Fruit fly (Drosophila melanogaster) whole organism, embryonic: Measurements from ENCODE around the gene CG9044.

Source experiments
- Bgb ChIP-seq: fragments of 200-800 bp; sonication (Bioruptor generic); IDR thresholded peaks from 2 replicates; pipeline ENCODE4 v1.3.6; 2022; ENCODE audit warnings: missing biosample characterization, missing genetic modification characterization; ENCODE audit not compliant: partially characterized antibody
- CG10431 ChIP-seq: fragments of 200-800 bp; sonication (Bioruptor generic); optimal IDR thresholded peaks from 3 replicates; lab custom pipeline; 2018; ENCODE audit warnings: missing biosample characterization, mild to moderate bottlenecking, missing genetic modification characterization
- CG11093 ChIP-seq: fragments of 200-800 bp; sonication (Bioruptor generic); IDR thresholded peaks from 3 replicates; pipeline ENCODE4 v1.3.6; 2022; ENCODE audit warnings: missing biosample characterization, missing genetic modification characterization
- CG13296 ChIP-seq: fragments of 200-800 bp; sonication (Bioruptor generic); optimal IDR thresholded peaks from 3 replicates; lab custom pipeline; 2018; ENCODE audit warnings: missing biosample characterization, mild to moderate bottlenecking, missing genetic modification characterization
- CG13775 ChIP-seq: fragments of 200-800 bp; sonication (Bioruptor generic); optimal IDR thresholded peaks from 3 replicates; lab custom pipeline; 2017; ENCODE audit warnings: missing biosample characterization, mild to moderate bottlenecking, missing genetic modification characterization
- CG14441 ChIP-seq: fragments of 200-800 bp; sonication (Bioruptor generic); IDR thresholded peaks from 2 replicates; pipeline ENCODE4 v1.3.6; 2022; ENCODE audit warnings: missing biosample characterization, missing genetic modification characterization
- CG14667 ChIP-seq: fragments of 200-800 bp; sonication (Bioruptor generic); IDR thresholded peaks from 2 replicates; pipeline ENCODE4 v1.3.6; 2022; ENCODE audit warnings: missing biosample characterization, missing genetic modification characterization
- CG1603 ChIP-seq: fragments of 200-800 bp; sonication (Bioruptor generic); optimal IDR thresholded peaks from 2 replicates; lab custom pipeline; 2019; ENCODE audit warnings: missing biosample characterization, mild to moderate bottlenecking, missing genetic modification characterization, moderate library complexity
- CG16813 ChIP-seq: fragments of 200-800 bp; sonication (Bioruptor generic); IDR thresholded peaks from 3 replicates; pipeline ENCODE4 v1.3.6; 2022; ENCODE audit warnings: missing biosample characterization, missing genetic modification characterization; ENCODE audit not compliant: partially characterized antibody
- CG17186 ChIP-seq: fragments of 200-800 bp; sonication (Bioruptor generic); optimal IDR thresholded peaks from 3 replicates; lab custom pipeline; 2017; ENCODE audit warnings: missing biosample characterization, missing genetic modification reagents, missing genetic modification characterization
- CG18011 ChIP-seq: fragments of 200-800 bp; sonication (Bioruptor generic); optimal IDR thresholded peaks from 2 replicates; lab custom pipeline; 2017; ENCODE audit warnings: missing biosample characterization, missing genetic modification characterization, mild to moderate bottlenecking, moderate library complexity, missing genotype
- CG18764 ChIP-seq: fragments of 200-800 bp; sonication (Bioruptor generic); optimal IDR thresholded peaks from 3 replicates; lab custom pipeline; 2016; ENCODE audit warnings: missing biosample characterization, missing genetic modification characterization
- CG3163 ChIP-seq: fragments of 200-800 bp; sonication (Bioruptor generic); optimal IDR thresholded peaks from 3 replicates; lab custom pipeline; 2016; ENCODE audit warnings: missing biosample characterization, missing genetic modification characterization
- CG3281 ChIP-seq: fragments of 200-800 bp; sonication (Bioruptor generic); optimal IDR thresholded peaks from 3 replicates; lab custom pipeline; 2017; ENCODE audit warnings: missing biosample characterization, mild to moderate bottlenecking, missing genetic modification characterization
- CG4404 ChIP-seq: fragments of 200-800 bp; sonication (Bioruptor generic); IDR thresholded peaks from 2 replicates; pipeline ENCODE4 v1.3.6; 2022; ENCODE audit warnings: missing biosample characterization, missing genetic modification characterization
- CG6791 ChIP-seq: fragments of 200-800 bp; sonication (Bioruptor generic); IDR thresholded peaks from 3 replicates; pipeline ENCODE4 v1.3.6; 2022; ENCODE audit warnings: missing biosample characterization, missing genetic modification characterization; ENCODE audit not compliant: partially characterized antibody
- CG7745 ChIP-seq: fragments of 200-800 bp; sonication (Bioruptor generic); optimal IDR thresholded peaks from 2 replicates; lab custom pipeline; 2018; ENCODE audit warnings: missing biosample characterization, mild to moderate bottlenecking, missing genetic modification characterization, moderate library complexity
- CG8089 ChIP-seq: fragments of 200-800 bp; sonication (Bioruptor generic); optimal IDR thresholded peaks from 3 replicates; lab custom pipeline; 2016; ENCODE audit warnings: missing biosample characterization, missing genetic modification characterization
- CG8359 ChIP-seq: fragments of 200-800 bp; sonication (Bioruptor generic); optimal IDR thresholded peaks from 2 replicates; lab custom pipeline; 2017; ENCODE audit warnings: missing biosample characterization, mild to moderate bottlenecking, missing genetic modification characterization, borderline replicate concordance
- CG9727 ChIP-seq: fragments of 200-800 bp; sonication (Bioruptor generic); optimal IDR thresholded peaks from 3 replicates; lab custom pipeline; 2017; ENCODE audit warnings: missing biosample characterization, mild to moderate bottlenecking, missing genetic modification characterization
- CG9817 ChIP-seq: fragments of 200-800 bp; sonication (Bioruptor generic); optimal IDR thresholded peaks from 2 replicates; lab custom pipeline; 2018; ENCODE audit warnings: missing biosample characterization, mild to moderate bottlenecking, missing genetic modification characterization, moderate library complexity
- Dip3 ChIP-seq: fragments of 200-800 bp; sonication (Bioruptor generic); optimal IDR thresholded peaks from 3 replicates; lab custom pipeline; 2016; ENCODE audit warnings: missing biosample characterization, missing genetic modification characterization
- Dll ChIP-seq: fragments of 200-800 bp; sonication (Bioruptor generic); IDR thresholded peaks from 4 replicates; pipeline ENCODE4 v1.3.6; 2022; ENCODE audit warnings: missing biosample characterization, missing genetic modification characterization; ENCODE audit not compliant: partially characterized antibody
- GATAe ChIP-seq: fragments of 200-800 bp; sonication (Bioruptor generic); conservative IDR thresholded peaks from 2 replicates; pipeline ENCODE4 v1.3.6; 2022; ENCODE audit warnings: missing biosample characterization, missing genetic modification characterization
- Hey ChIP-seq: fragments of 200-800 bp; sonication (Bioruptor generic); optimal IDR thresholded peaks from 3 replicates; lab custom pipeline; 2018; ENCODE audit warnings: missing biosample characterization, mild to moderate bottlenecking, missing genetic modification characterization
- HmgZ ChIP-seq: fragments of 200-800 bp; sonication (Bioruptor generic); optimal IDR thresholded peaks from 2 replicates; lab custom pipeline; 2018; ENCODE audit warnings: missing biosample characterization, mild to moderate bottlenecking, missing genetic modification characterization
- Lim3 ChIP-seq: fragments of 200-800 bp; sonication (Bioruptor generic); IDR thresholded peaks from 2 replicates; pipeline ENCODE4 v1.3.6; 2022; ENCODE audit warnings: missing biosample characterization, missing genetic modification characterization
- Med ChIP-seq: fragments of 200-800 bp; sonication (Bioruptor generic); peaks from one replicate; lab custom pipeline; 2016; ENCODE audit warnings: missing biosample characterization, missing genetic modification characterization, mild to moderate bottlenecking, inconsistent platforms, moderate library complexity
- ato ChIP-seq: fragments of 200-800 bp; sonication (Bioruptor generic); IDR thresholded peaks from 2 replicates; pipeline ENCODE4 v1.3.6; 2022; ENCODE audit warnings: missing biosample characterization, missing genetic modification characterization; ENCODE audit not compliant: partially characterized antibody
- az2 ChIP-seq: fragments of 200-800 bp; sonication (Bioruptor generic); optimal IDR thresholded peaks from 3 replicates; lab custom pipeline; 2016; ENCODE audit warnings: missing biosample characterization, missing genetic modification characterization
- bowl ChIP-seq: fragments of 200-800 bp; sonication (Bioruptor generic); IDR thresholded peaks from 2 replicates; pipeline ENCODE4 v1.3.6; 2022; ENCODE audit warnings: missing biosample characterization, missing genetic modification characterization
- bsh ChIP-seq, 2 experiments: fragments of 200-800 bp; sonication (Bioruptor generic); optimal IDR thresholded peaks; 2 replicates each; lab custom pipeline; 2017 to 2018; ENCODE audit warnings: mild to moderate bottlenecking in 2 of 2, missing biosample characterization in 2 of 2, missing genetic modification characterization in 2 of 2, moderate library complexity in 1 of 2
- dan ChIP-seq: fragments of 200-800 bp; sonication (Bioruptor generic); IDR thresholded peaks from 2 replicates; pipeline ENCODE4 v1.3.6; 2022; ENCODE audit warnings: missing biosample characterization, missing genetic modification characterization
- dpn ChIP-seq, 2 experiments: fragments of 200-800 bp; sonication (Bioruptor generic); optimal IDR thresholded peaks; 3 replicates each; lab custom pipeline; 2016; ENCODE audit warnings: missing biosample characterization in 2 of 2, missing genetic modification characterization in 2 of 2
- fd3F ChIP-seq: fragments of 200-800 bp; sonication (Bioruptor generic); optimal IDR thresholded peaks from 2 replicates; lab custom pipeline; 2018; ENCODE audit warnings: missing biosample characterization, mild to moderate bottlenecking, missing genetic modification characterization, moderate library complexity
- fu2 ChIP-seq: fragments of 200-800 bp; sonication (Bioruptor generic); optimal IDR thresholded peaks from 2 replicates; lab custom pipeline; 2016; ENCODE audit warnings: missing biosample characterization, missing genetic modification characterization
- hkb ChIP-seq, 2 experiments: fragments of 200-800 bp in 1 of 2; fragments of >200 bp in 1 of 2; sonication (Bioruptor generic) in 1 of 2; IDR thresholded peaks in 1 of 2; optimal IDR thresholded peaks in 1 of 2; 2 replicates each; pipeline versions ENCODE4 v1.3.6 to Lab custom; 2017 to 2022; ENCODE audit warnings: missing biosample characterization in 1 of 2, missing genetic modification characterization in 1 of 2
- ind ChIP-seq: fragments of 200-800 bp; sonication (Bioruptor generic); optimal IDR thresholded peaks from 3 replicates; lab custom pipeline; 2016; ENCODE audit warnings: missing biosample characterization, missing genetic modification characterization
- insv ChIP-seq, 2 experiments: fragments of 200-800 bp; sonication (Bioruptor generic); optimal IDR thresholded peaks; 3 replicates each; lab custom pipeline; 2016 to 2018; ENCODE audit warnings: missing biosample characterization in 2 of 2, missing genetic modification characterization in 2 of 2
- lab ChIP-seq: fragments of 200-800 bp; sonication (Bioruptor generic); optimal IDR thresholded peaks from 3 replicates; lab custom pipeline; 2017; ENCODE audit warnings: missing biosample characterization, missing genetic modification characterization, mild to moderate bottlenecking, moderate library complexity, missing genetic modification reagents
- nerfin-1 ChIP-seq: fragments of 200-800 bp; sonication (Bioruptor generic); optimal IDR thresholded peaks from 3 replicates; lab custom pipeline; 2019; ENCODE audit warnings: missing biosample characterization, mild to moderate bottlenecking, missing genetic modification characterization, moderate library complexity
- pnt ChIP-seq: fragments of 200-800 bp; sonication (Bioruptor generic); optimal IDR thresholded peaks from 3 replicates; lab custom pipeline; 2016; ENCODE audit warnings: missing biosample characterization, missing genetic modification characterization
- run ChIP-seq: fragments of 200-800 bp; sonication (Bioruptor generic); optimal IDR thresholded peaks from 3 replicates; lab custom pipeline; 2018; ENCODE audit warnings: missing biosample characterization, mild to moderate bottlenecking, missing genetic modification characterization
- salm ChIP-seq: fragments of 200-800 bp; sonication (Bioruptor generic); optimal IDR thresholded peaks from 2 replicates; lab custom pipeline; 2018; ENCODE audit warnings: missing biosample characterization, mild to moderate bottlenecking, missing genetic modification characterization
- sima ChIP-seq: fragments of 200-800 bp; sonication (Bioruptor generic); optimal IDR thresholded peaks from 2 replicates; lab custom pipeline; 2016; ENCODE audit warnings: missing biosample characterization, missing genetic modification characterization
- tio ChIP-seq: fragments of 200-800 bp; sonication (Bioruptor generic); optimal IDR thresholded peaks from 2 replicates; lab custom pipeline; 2017; ENCODE audit warnings: missing biosample characterization, missing genetic modification characterization, inconsistent platforms
- tna ChIP-seq: fragments of 200-800 bp; sonication (Bioruptor generic); IDR thresholded peaks from 2 replicates; pipeline ENCODE4 v1.3.6; 2022; ENCODE audit warnings: missing biosample characterization, missing genetic modification characterization; ENCODE audit not compliant: partially characterized antibody
- z ChIP-seq: fragments of 200-800 bp; sonication (Bioruptor generic); IDR thresholded peaks from 3 replicates; pipeline ENCODE4 v1.3.6; 2022; ENCODE audit warnings: missing biosample characterization, missing genetic modification characterization

CG9044 gene

dm6 chr2L:5948775-5949526 is at the start of gene CG9044 (continued):
- peak; percentile 12 for TF ChIP-seq CG3163 (GFP tag; lab: Kevin White, UChicago)
- TF ChIP-seq CG6791 (GFP tag; lab: Robert Waterston, UW) = peak; percentile 88
- peak; percentile 46 for TF ChIP-seq fd3F (GFP tag; lab: Kevin White, UChicago)
- no peak for TF ChIP-seq CG13296 (GFP tag; lab: Kevin White, UChicago)
- TF ChIP-seq dan (GFP tag; lab: Robert Waterston, UW) = no peak
- TF ChIP-seq CG4404 = peak; percentile 45; the same call in 1 of the 2 replicates
- TF ChIP-seq Lim3 (GFP tag; lab: Robert Waterston, UW) = no peak
- TF ChIP-seq tio (GFP tag; lab: Kevin White, UChicago) = peak; percentile 62
- peak; percentile 76 for TF ChIP-seq tna
- peak; percentile 66 for TF ChIP-seq ind (GFP tag; lab: Kevin White, UChicago)
- TF ChIP-seq CG1603 = no peak
- peak; percentile 70 for TF ChIP-seq fu2 (GFP tag; lab: Kevin White, UChicago)
- peak; percentile 44 for TF ChIP-seq CG17186 (GFP tag; lab: Kevin White, UChicago)
- TF ChIP-seq Bgb (GFP tag; lab: Robert Waterston, UW) = peak; percentile 89
- TF ChIP-seq CG8359 (GFP tag; lab: Kevin White, UChicago) = no peak
- no peak for TF ChIP-seq hkb (optimal IDR thresholded peaks at IDR 0.05; lab: Kevin White, UChicago)
- TF ChIP-seq hkb (GFP tag; IDR thresholded peaks at IDR 0.05; lab: Robert Waterston, UW) = no peak
- TF ChIP-seq Dll (GFP tag; lab: Robert Waterston, UW) = peak; percentile 97
- TF ChIP-seq ato (GFP tag; lab: Robert Waterston, UW) = peak; percentile 81
- TF ChIP-seq HmgZ = peak; percentile 66
- TF ChIP-seq CG14667 (GFP tag; lab: Robert Waterston, UW) = no peak
- TF ChIP-seq z (GFP tag; lab: Robert Waterston, UW) = no peak
- TF ChIP-seq CG13775 = peak; percentile 69
- TF ChIP-seq CG9727 (GFP tag; lab: Kevin White, UChicago) = peak; percentile 60
- TF ChIP-seq Dip3 (GFP tag; lab: Kevin White, UChicago) = peak; percentile 66
- peak; percentile 57 for TF ChIP-seq CG9817
- TF ChIP-seq CG18764 (GFP tag; lab: Kevin White, UChicago) = peak; percentile 31
- TF ChIP-seq lab (GFP tag; lab: Kevin White, UChicago) = no peak
- peak in 1 of 2 experiments; percentile 20 for TF ChIP-seq insv (GFP tag; optimal IDR thresholded peaks at IDR 0.05; lab: Kevin White, UChicago)
- peak; percentile 33 for TF ChIP-seq CG8089 (GFP tag; lab: Kevin White, UChicago)
- peak; percentile 44 for TF ChIP-seq az2 (GFP tag; lab: Kevin White, UChicago)
- peak; percentile 24; the same call in 1 of the 3 replicates for TF ChIP-seq CG11093 (GFP tag; lab: Robert Waterston, UW)
- peak; percentile 59 to 72 for TF ChIP-seq dpn (GFP tag; optimal IDR thresholded peaks at IDR 0.05; lab: Kevin White, UChicago)
- TF ChIP-seq bsh (GFP tag; optimal IDR thresholded peaks at IDR 0.05; lab: Kevin White, UChicago) = no peak
- TF ChIP-seq GATAe = no peak
- TF ChIP-seq CG18011 = no peak
- TF ChIP-seq bowl (GFP tag; lab: Robert Waterston, UW) = no peak
- TF ChIP-seq CG3281 = no peak
- TF ChIP-seq CG7745 (tag; lab: Kevin White, UChicago) = no peak
- TF ChIP-seq Hey (tag; lab: Kevin White, UChicago) = no peak
- no peak for TF ChIP-seq nerfin-1
- no peak for TF ChIP-seq run (tag; lab: Kevin White, UChicago)
- TF ChIP-seq CG16813 (GFP tag; lab: Robert Waterston, UW) = peak; percentile 96
- TF ChIP-seq CG10431 (GFP tag; lab: Kevin White, UChicago) = no peak
- TF ChIP-seq sima = no peak
- TF ChIP-seq Med (GFP tag; lab: Kevin White, UChicago) = peak; percentile 93
- 0 out of 2 replicates have a peak, but pooled peaks have one; percentile 24 for TF ChIP-seq CG14441 (GFP tag; lab: Robert Waterston, UW)
- peak; percentile 66 for TF ChIP-seq pnt
- TF ChIP-seq salm = no peak
